Worm (Caenorhabditis elegans): ENCODE data around the gene oma-1.

Gene oma-1

ce11 chrIV:8888525-8889026, at the start of gene oma-1:
oma-1 (plus strand) TSS chrIV:8888976.
- TF ChIP-seq unc-130 (GFP tag; optimal IDR thresholded peaks at IDR 0.05) (peak; percentile 70), dpl-1 (GFP tag; optimal IDR thresholded peaks at IDR 0.05) (no peak), unc-62 (GFP tag; optimal IDR thresholded peaks at IDR 0.05 in 1 of 2) (peak in 1 of 2 experiments; percentile 42), unc-62 (tag; optimal IDR thresholded peaks at IDR 0.05) (no peak), F49E8.2 (tag; optimal IDR thresholded peaks at IDR 0.05; ENCODE audit: borderline replicate concordance) (peak; percentile 52)

- TF ChIP-seq Y5F2A.4 (GFP tag; optimal IDR thresholded peaks at IDR 0.05) (no peak), zip-2 (tag; optimal IDR thresholded peaks at IDR 0.05) (no peak), D1046.2 (GFP tag; IDR thresholded peaks at IDR 0.05) (no peak), R02D3.7 (tag; optimal IDR thresholded peaks at IDR 0.05) (no peak), jun-1 (tag; optimal IDR thresholded peaks at IDR 0.05) (no peak), mdt-29 (GFP tag; IDR thresholded peaks at IDR 0.05) (no peak), nhr-10 (tag; optimal IDR thresholded peaks at IDR 0.05) (no peak), lin-15B (tag; optimal IDR thresholded peaks at IDR 0.05) (no peak), spr-1 (tag; optimal IDR thresholded peaks at IDR 0.05) (no peak), dmd-6 (GFP tag; IDR thresholded peaks at IDR 0.05) (no peak), pqm-1 (tag; optimal IDR thresholded peaks at IDR 0.05) (no peak), nhr-42 (GFP tag; IDR thresholded peaks at IDR 0.05) (no peak), daf-16 (GFP tag; optimal IDR thresholded peaks at IDR 0.05) (no peak), daf-16 (tag; optimal IDR thresholded peaks at IDR 0.05) (no peak)
Observed at ce11 chrIV:8840161-8840765, 48.5 kb upstream of the oma-1 start, which contains the start of the genes T28C6.11 and T11B7.1. T28C6.11 (minus strand) TSS chrIV:8840261. T11B7.1 (plus strand) TSS chrIV:8840715.

ce11 chrIV:8844457-8844856, 44.3 kb upstream of the oma-1 start, which contains the start of gene T11B7.2:
T11B7.2 (minus strand) TSS chrIV:8844557.
- TF ChIP-seq tag-97 (GFP tag; IDR thresholded peaks at IDR 0.05) (no peak), nhr-102 (tag; optimal IDR thresholded peaks at IDR 0.05) (no peak), arid-1 (GFP tag; conservative IDR thresholded peaks at IDR 0.05) (no peak), cey-2 (tag; optimal IDR thresholded peaks at IDR 0.05; ENCODE audit: borderline replicate concordance, insufficient read depth) (no peak), ces-1 (GFP tag; optimal IDR thresholded peaks at IDR 0.05) (no peak), ctbp-1 (GFP tag; IDR thresholded peaks at IDR 0.05) (no peak), nhr-77 (tag; optimal IDR thresholded peaks at IDR 0.05) (no peak), Y48G9A.11 (GFP tag; IDR thresholded peaks at IDR 0.05) (no peak), egl-43 (GFP tag; IDR thresholded peaks at IDR 0.05) (no peak), nhr-111 (GFP tag; optimal IDR thresholded peaks at IDR 0.05) (no peak), Y105C5A.15 (GFP tag; IDR thresholded peaks at IDR 0.05) (no peak), F49E8.2 (tag; optimal IDR thresholded peaks at IDR 0.05; ENCODE audit: borderline replicate concordance) (no peak), saeg-2 (GFP tag; IDR thresholded peaks at IDR 0.05) (no peak), snpc-4 (tag; optimal IDR thresholded peaks at IDR 0.05) (no peak), lin-29 (GFP tag; IDR thresholded peaks at IDR 0.05) (no peak), nhr-6 (tag; optimal IDR thresholded peaks at IDR 0.05) (no peak), dmd-8 (GFP tag; IDR thresholded peaks at IDR 0.05) (no peak), vab-7 (GFP tag; IDR thresholded peaks at IDR 0.05) (no peak), lin-39 (tag; optimal IDR thresholded peaks at IDR 0.05) (no peak)

- TF ChIP-seq T20F7.1 (GFP tag; optimal IDR thresholded peaks at IDR 0.05) (peak; percentile 5), ceh-44 (GFP tag; IDR thresholded peaks at IDR 0.05) (no peak), dve-1 (tag; optimal IDR thresholded peaks at IDR 0.05; ENCODE audit: insufficient read depth) (peak; percentile 32), unc-130 (GFP tag; optimal IDR thresholded peaks at IDR 0.05) (no peak), cey-2 (tag; optimal IDR thresholded peaks at IDR 0.05; ENCODE audit: borderline replicate concordance, insufficient read depth) (no peak), nhr-28 (tag; optimal IDR thresholded peaks at IDR 0.05) (peak; percentile 62), lim-7 (GFP tag; IDR thresholded peaks at IDR 0.05) (no peak), madf-5 (GFP tag; IDR thresholded peaks at IDR 0.05) (no peak), daf-16 (GFP tag; optimal IDR thresholded peaks at IDR 0.05) (no peak), daf-16 (tag; optimal IDR thresholded peaks at IDR 0.05) (peak; percentile 56), hlh-11 (tag; optimal IDR thresholded peaks at IDR 0.05) (peak; percentile 36), dmd-6 (GFP tag; IDR thresholded peaks at IDR 0.05) (peak; percentile 39; the same call in 1 of the 2 replicates), pqm-1 (tag; optimal IDR thresholded peaks at IDR 0.05) (peak; percentile 94)
Observed at ce11 chrIV:8845922-8846321, 42.9 kb upstream of the oma-1 start.
